Worm (Caenorhabditis elegans) whole organism, young adult: ENCODE measurements around the gene F59D12.2.

Experiments used
- B0019.2 ChIP-seq: fragments of 200-800 bp; sonication (Bioruptor generic); conservative IDR thresholded peaks from 2 replicates; pipeline ENCODE4 v1.3.6; 2022; ENCODE audit warnings: missing genetic modification reagents, missing genetic modification characterization, missing compliant biosample characterization
- B0035.1 ChIP-seq: sonication (generic microtip); optimal IDR thresholded peaks from 2 replicates; lab custom pipeline; 2016; ENCODE audit warnings: missing genetic modification characterization, mild to moderate bottlenecking, missing compliant biosample characterization, missing genotype, missing genetic modification reagents
- B0336.3 ChIP-seq: fragments of 200-800 bp; sonication (Bioruptor generic); IDR thresholded peaks from 2 replicates; pipeline ENCODE4 v1.3.6; 2022; ENCODE audit warnings: missing genetic modification characterization, missing compliant biosample characterization
- F23B12.7 ChIP-seq: sonication (generic microtip); optimal IDR thresholded peaks from 2 replicates; lab custom pipeline; 2017; ENCODE audit warnings: missing genetic modification characterization, mild to moderate bottlenecking, missing compliant biosample characterization, antibody characterized with exemption, moderate library complexity; ENCODE audit not compliant: insufficient read depth
- F37B4.10 ChIP-seq: fragments of 200-800 bp; sonication (Bioruptor generic); IDR thresholded peaks from 2 replicates; pipeline ENCODE4 v1.3.6; 2022; ENCODE audit warnings: missing genetic modification characterization, missing compliant biosample characterization
- F52B5.7 ChIP-seq: sonication (generic microtip); optimal IDR thresholded peaks from 2 replicates; lab custom pipeline; 2016; ENCODE audit warnings: mild to moderate bottlenecking, missing genetic modification characterization, missing compliant biosample characterization
- F55B11.4 ChIP-seq: sonication (generic microtip); optimal IDR thresholded peaks from 2 replicates; lab custom pipeline; 2016; ENCODE audit warnings: missing compliant biosample characterization, missing genetic modification characterization, borderline replicate concordance; ENCODE audit not compliant: insufficient read depth
- F57C9.4 ChIP-seq: sonication (generic microtip); optimal IDR thresholded peaks from 2 replicates; lab custom pipeline; 2017; ENCODE audit warnings: mild to moderate bottlenecking, missing genetic modification characterization, missing compliant biosample characterization
- K11D2.4 ChIP-seq: fragments of 200-800 bp; sonication (Bioruptor generic); IDR thresholded peaks from 2 replicates; pipeline ENCODE4 v1.3.6; 2022; ENCODE audit warnings: missing genetic modification reagents, missing genetic modification characterization, missing compliant biosample characterization
- K12H6.12 ChIP-seq: fragments of 200-800 bp; sonication (Bioruptor generic); optimal IDR thresholded peaks from 2 replicates; lab custom pipeline; 2018; ENCODE audit warnings: mild to moderate bottlenecking, missing genetic modification characterization, missing compliant biosample characterization
- Y53F4B.3 ChIP-seq: fragments of 200-800 bp; sonication (Bioruptor generic); IDR thresholded peaks from 2 replicates; pipeline ENCODE4 v1.3.6; 2022; ENCODE audit warnings: missing genetic modification reagents, missing genetic modification characterization, missing compliant biosample characterization
- Y56A3A.18 ChIP-seq: fragments of 200-800 bp; sonication (Bioruptor generic); IDR thresholded peaks from 2 replicates; pipeline ENCODE4 v1.3.6; 2022; ENCODE audit warnings: missing genetic modification reagents, missing genetic modification characterization, missing compliant biosample characterization
- Y67H2A.10 ChIP-seq: fragments of 200-800 bp; sonication (Bioruptor generic); conservative IDR thresholded peaks from 2 replicates; pipeline ENCODE4 v1.3.6; 2022; ENCODE audit warnings: missing genetic modification reagents, missing genetic modification characterization, missing compliant biosample characterization
- aptf-2 ChIP-seq: fragments of 200-800 bp; sonication (Bioruptor generic); conservative IDR thresholded peaks from 2 replicates; pipeline ENCODE4 v1.3.6; 2022; ENCODE audit warnings: missing genetic modification reagents, missing genetic modification characterization, missing compliant biosample characterization
- aptf-3 ChIP-seq: fragments of 200-800 bp; sonication (Bioruptor generic); IDR thresholded peaks from 2 replicates; pipeline ENCODE4 v1.3.6; 2022; ENCODE audit warnings: missing genetic modification characterization, missing compliant biosample characterization
- athp-1 ChIP-seq: sonication (generic microtip); optimal IDR thresholded peaks from 2 replicates; lab custom pipeline; 2017; ENCODE audit warnings: mild to moderate bottlenecking, missing genetic modification characterization, missing compliant biosample characterization
- attf-5 ChIP-seq: fragments of 200-800 bp; sonication (Bioruptor generic); optimal IDR thresholded peaks from 2 replicates; lab custom pipeline; 2018; ENCODE audit warnings: mild to moderate bottlenecking, missing genetic modification characterization, missing compliant biosample characterization
- attf-6 ChIP-seq: fragments of 200-800 bp; sonication (Bioruptor generic); IDR thresholded peaks from 2 replicates; pipeline ENCODE4 v1.3.6; 2022; ENCODE audit warnings: missing genetic modification reagents, missing genetic modification characterization, missing compliant biosample characterization
- bed-1 ChIP-seq: fragments of 200-800 bp; sonication (Bioruptor generic); IDR thresholded peaks from 2 replicates; pipeline ENCODE4 v1.3.6; 2022; ENCODE audit warnings: missing genetic modification reagents, missing genetic modification characterization, missing compliant biosample characterization
- bed-2 ChIP-seq: fragments of 200-800 bp; sonication (Bioruptor generic); IDR thresholded peaks from 2 replicates; pipeline ENCODE4 v1.3.6; 2022; ENCODE audit warnings: missing genetic modification reagents, missing genetic modification characterization, missing compliant biosample characterization
- cebp-1 ChIP-seq, 2 experiments: fragments of 200-800 bp in 1 of 2; sonication (Bioruptor generic) in 1 of 2; sonication (generic microtip) in 1 of 2; IDR thresholded peaks in 1 of 2; optimal IDR thresholded peaks in 1 of 2; 2 replicates each; pipeline versions ENCODE4 v1.3.6 to Lab custom; 2017 to 2022; ENCODE audit warnings: missing compliant biosample characterization in 2 of 2, missing genetic modification characterization in 2 of 2, mild to moderate bottlenecking in 1 of 2, missing genetic modification reagents in 1 of 2, moderate library complexity in 1 of 2
- ceh-100 ChIP-seq: fragments of 200-800 bp; sonication (Bioruptor generic); IDR thresholded peaks from 2 replicates; pipeline ENCODE4 v1.3.6; 2022; ENCODE audit warnings: missing genetic modification reagents, missing genetic modification characterization, missing compliant biosample characterization
- ceh-40 ChIP-seq: fragments of 200-800 bp; sonication (Bioruptor generic); IDR thresholded peaks from 2 replicates; pipeline ENCODE4 v1.3.6; 2022; ENCODE audit warnings: missing genetic modification characterization, missing compliant biosample characterization
- die-1 ChIP-seq: sonication (generic microtip); optimal IDR thresholded peaks from 2 replicates; lab custom pipeline; 2016; ENCODE audit warnings: missing genotype, mild to moderate bottlenecking, missing genetic modification characterization, missing compliant biosample characterization
- dpl-1 ChIP-seq: fragments of 150-350 bp; optimal IDR thresholded peaks from 2 replicates; lab custom pipeline; 2014; ENCODE audit warnings: missing biosample characterization, missing genetic modification reagents, missing genetic modification characterization
- egl-44 ChIP-seq: fragments of 200-800 bp; sonication (Bioruptor generic); IDR thresholded peaks from 2 replicates; pipeline ENCODE4 v1.3.6; 2022; ENCODE audit warnings: missing genetic modification reagents, missing genetic modification characterization, missing compliant biosample characterization
- ekl-4 ChIP-seq: fragments of 200-800 bp; sonication (Bioruptor generic); IDR thresholded peaks from 2 replicates; pipeline ENCODE4 v1.3.6; 2022; ENCODE audit warnings: missing genetic modification reagents, missing genetic modification characterization, missing compliant biosample characterization
- ets-4 ChIP-seq: fragments of 200-800 bp; sonication (Bioruptor generic); optimal IDR thresholded peaks from 2 replicates; lab custom pipeline; 2018; ENCODE audit warnings: mild to moderate bottlenecking, missing genetic modification characterization, missing compliant biosample characterization
- hlh-12 ChIP-seq: sonication (generic microtip); optimal IDR thresholded peaks from 2 replicates; lab custom pipeline; 2016; ENCODE audit warnings: missing genetic modification characterization, missing compliant biosample characterization
- lin-26 ChIP-seq: fragments of 200-800 bp; sonication (Bioruptor generic); IDR thresholded peaks from 2 replicates; pipeline ENCODE4 v1.3.6; 2022; ENCODE audit warnings: missing genetic modification reagents, missing genetic modification characterization, missing compliant biosample characterization
- lin-40 ChIP-seq: sonication (generic microtip); optimal IDR thresholded peaks from 2 replicates; lab custom pipeline; 2016; ENCODE audit warnings: missing genetic modification characterization, mild to moderate bottlenecking, missing compliant biosample characterization, missing genotype, missing genetic modification reagents
- lin-54 ChIP-seq: fragments of 200-800 bp; sonication (Bioruptor generic); optimal IDR thresholded peaks from 2 replicates; lab custom pipeline; 2018; ENCODE audit warnings: mild to moderate bottlenecking, missing genetic modification characterization, missing compliant biosample characterization
- lsl-1 ChIP-seq: fragments of 200-800 bp; sonication (Bioruptor generic); optimal IDR thresholded peaks from 2 replicates; lab custom pipeline; 2018; ENCODE audit warnings: mild to moderate bottlenecking, missing genetic modification characterization, moderate library complexity, missing compliant biosample characterization
- lsy-27 ChIP-seq: sonication (generic microtip); optimal IDR thresholded peaks from 2 replicates; lab custom pipeline; 2017; ENCODE audit warnings: missing genetic modification characterization, mild to moderate bottlenecking, missing compliant biosample characterization, antibody characterized with exemption, missing genotype, borderline replicate concordance; ENCODE audit not compliant: insufficient read depth
- madf-10 ChIP-seq: sonication (generic microtip); optimal IDR thresholded peaks from 2 replicates; lab custom pipeline; 2016; ENCODE audit warnings: mild to moderate bottlenecking, missing genetic modification characterization, missing compliant biosample characterization
- mes-4 ChIP-seq: sonication (generic microtip); optimal IDR thresholded peaks from 2 replicates; lab custom pipeline; 2016; ENCODE audit warnings: missing genotype, missing genetic modification characterization, missing compliant biosample characterization
- nhr-179 ChIP-seq: sonication (generic microtip); optimal IDR thresholded peaks from 2 replicates; lab custom pipeline; 2016; ENCODE audit warnings: mild to moderate bottlenecking, missing genetic modification characterization, missing compliant biosample characterization
- nhr-27 ChIP-seq: fragments of 200-800 bp; sonication (Bioruptor generic); optimal IDR thresholded peaks from 2 replicates; lab custom pipeline; 2018; ENCODE audit warnings: mild to moderate bottlenecking, missing genetic modification characterization, moderate library complexity, missing compliant biosample characterization
- nhr-80 ChIP-seq: sonication (generic microtip); optimal IDR thresholded peaks from 2 replicates; lab custom pipeline; 2016; ENCODE audit warnings: missing genetic modification characterization, missing compliant biosample characterization
- rcor-1 ChIP-seq: fragments of 200-800 bp; sonication (Bioruptor generic); IDR thresholded peaks from 2 replicates; pipeline ENCODE4 v1.3.6; 2022; ENCODE audit warnings: missing genetic modification reagents, missing genetic modification characterization, missing compliant biosample characterization
- rec-8 ChIP-seq, 2 experiments: sonication (generic microtip); optimal IDR thresholded peaks; 2 replicates each; lab custom pipeline; 2016; ENCODE audit warnings: mild to moderate bottlenecking in 2 of 2, missing genetic modification characterization in 2 of 2, missing genetic modification reagents in 2 of 2, missing genotype in 2 of 2, missing biosample characterization in 1 of 2, missing compliant biosample characterization in 1 of 2, moderate library complexity in 1 of 2
- snpc-1.1 ChIP-seq: sonication (generic microtip); optimal IDR thresholded peaks from 2 replicates; lab custom pipeline; 2017; ENCODE audit warnings: missing genetic modification characterization, mild to moderate bottlenecking, missing compliant biosample characterization, antibody characterized with exemption, moderate library complexity, missing genotype, missing genetic modification reagents; ENCODE audit not compliant: insufficient read depth
- snpc-4 ChIP-seq, 5 experiments: fragments of 150-350 bp in 1 of 5; sonication (generic microtip) in 4 of 5; optimal IDR thresholded peaks; 2 replicates each; lab custom pipeline; 2014 to 2018; ENCODE audit warnings: missing genetic modification characterization in 5 of 5, missing biosample characterization in 3 of 5, antibody characterized with exemption in 2 of 5, mild to moderate bottlenecking in 2 of 5, missing compliant biosample characterization in 2 of 5, missing genotype in 2 of 5, moderate library complexity in 2 of 5, missing genetic modification reagents in 1 of 5
- sptf-2 ChIP-seq: fragments of 200-800 bp; sonication (Bioruptor generic); optimal IDR thresholded peaks from 2 replicates; lab custom pipeline; 2018; ENCODE audit warnings: mild to moderate bottlenecking, missing genetic modification characterization, missing compliant biosample characterization
- tbx-9 ChIP-seq: sonication (generic microtip); optimal IDR thresholded peaks from 2 replicates; lab custom pipeline; 2016; ENCODE audit warnings: borderline replicate concordance, missing genetic modification characterization, inconsistent platforms, missing compliant biosample characterization
- ztf-18 ChIP-seq: sonication (generic microtip); optimal IDR thresholded peaks from 2 replicates; lab custom pipeline; 2016; ENCODE audit warnings: missing genotype, mild to moderate bottlenecking, missing genetic modification characterization, missing compliant biosample characterization

F59D12.2 gene

DNA sequence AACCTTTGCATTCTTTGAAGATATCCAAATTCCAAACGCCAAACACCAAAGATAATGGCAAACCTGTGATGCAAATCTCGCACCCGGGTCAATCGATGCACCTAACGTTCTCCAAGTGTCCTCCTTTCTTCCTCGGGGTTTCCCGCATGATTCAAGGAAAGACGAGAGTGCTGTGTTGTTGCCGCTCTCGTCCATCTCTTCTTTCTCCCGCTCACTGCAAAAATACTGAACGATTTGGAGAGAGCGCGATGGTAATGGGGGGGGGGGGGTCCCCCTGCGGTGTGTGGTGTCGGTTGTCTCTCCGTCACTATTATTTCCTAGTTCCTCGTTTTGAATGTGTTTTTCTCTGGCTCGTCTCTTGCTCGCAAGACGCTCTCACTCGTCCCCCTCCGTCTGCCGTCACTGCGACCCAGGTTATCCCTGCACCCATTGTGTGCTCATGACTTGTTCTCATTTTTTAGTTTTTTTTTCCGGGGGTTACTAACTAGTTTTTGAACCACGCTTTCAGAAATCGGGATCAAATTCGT lies 31.9 kb upstream of the F59D12.2 start (continued):
- TF ChIP-seq ets-4 (GFP tag; lab: Kevin White, UChicago) (no peak), snpc-1.1 (no peak), K12H6.12 (tag; lab: Kevin White, UChicago) (peak; percentile 93), die-1 (peak; percentile 14), mes-4 (no peak), B0019.2 (no peak), K11D2.4 (GFP tag; lab: Robert Waterston, UW) (peak; percentile 86), rec-8 (tag; optimal IDR thresholded peaks at IDR 0.05; lab: Kevin White, UChicago) (no peak), lsl-1 (GFP tag; lab: Kevin White, UChicago) (no peak), Y56A3A.18 (GFP tag; lab: Robert Waterston, UW) (0 out of 2 replicates have a peak, but pooled peaks have one; percentile 50), nhr-80 (tag; lab: Kevin White, UChicago) (peak; percentile 73), bed-2 (GFP tag; lab: Robert Waterston, UW) (no peak), egl-44 (GFP tag; lab: Robert Waterston, UW) (peak; percentile 88), lin-40 (tag; lab: Kevin White, UChicago) (peak; percentile 78), ekl-4 (GFP tag; lab: Robert Waterston, UW) (peak; percentile 41; the same call in 1 of the 2 replicates), rcor-1 (no peak; the same call in 1 of the 2 replicates), Y53F4B.3 (no peak), attf-5 (GFP tag; lab: Kevin White, UChicago) (peak; percentile 83), madf-10 (tag; lab: Kevin White, UChicago) (peak; percentile 73), Y67H2A.10 (GFP tag; lab: Robert Waterston, UW) (no peak), ztf-18 (peak; percentile 81), dpl-1 (GFP tag; lab: Kevin White, UChicago) (no peak), F37B4.10 (GFP tag; lab: Robert Waterston, UW) (no peak), F52B5.7 (no peak), snpc-4 (GFP tag; optimal IDR thresholded peaks at IDR 0.05; lab: Kevin White, UChicago) (peak; percentile 31), snpc-4 (tag; optimal IDR thresholded peaks at IDR 0.05; lab: Kevin White, UChicago) (peak in 2 of 4 experiments; percentile 38 to 58), F57C9.4 (tag; lab: Kevin White, UChicago) (no peak), athp-1 (tag; lab: Kevin White, UChicago) (no peak), lin-26 (GFP tag; lab: Robert Waterston, UW) (peak; percentile 60; the same call in 1 of the 2 replicates), lsy-27 (tag; lab: Kevin White, UChicago) (no peak), lin-54 (peak; percentile 4), attf-6 (no peak), bed-1 (no peak), sptf-2 (GFP tag; lab: Kevin White, UChicago) (no peak), cebp-1 (GFP tag; IDR thresholded peaks at IDR 0.05; lab: Robert Waterston, UW) (no peak), cebp-1 (tag; optimal IDR thresholded peaks at IDR 0.05; lab: Kevin White, UChicago) (peak; percentile 87), aptf-3 (GFP tag; lab: Robert Waterston, UW) (no peak), F55B11.4 (no peak), ceh-40 (GFP tag; lab: Robert Waterston, UW) (no peak), aptf-2 (no peak), B0035.1 (tag; lab: Kevin White, UChicago) (peak; percentile 8), nhr-179 (tag; lab: Kevin White, UChicago) (no peak), hlh-12 (tag; lab: Kevin White, UChicago) (no peak), nhr-27 (no peak), F23B12.7 (no peak), tbx-9 (tag; lab: Kevin White, UChicago) (no peak), B0336.3 (GFP tag; lab: Robert Waterston, UW) (peak; percentile 73), ceh-100 (GFP tag; lab: Robert Waterston, UW) (no peak)
